Worm (Caenorhabditis elegans): ENCODE measurements around the gene srh-4.

ce11 chrV:3981680-3982079, 28.6 kb upstream of the srh-4 start, which contains the start of gene nlp-30:
- TF ChIP-seq madf-6 (GFP tag; IDR thresholded peaks at IDR 0.05) (no peak), ztf-28 (GFP tag; IDR thresholded peaks at IDR 0.05) (no peak), snpc-3.4 (tag; optimal IDR thresholded peaks at IDR 0.05) (no peak)

All from whole organism, young adult.